Fruit fly (Drosophila melanogaster) whole organism, embryonic: ENCODE results near the gene Syx8.

ENCODE experiments used
- Bdp1 ChIP-seq: fragments of 200-800 bp; sonication (Bioruptor generic); optimal IDR thresholded peaks from 3 replicates; lab custom pipeline; 2016; ENCODE audit warnings: missing biosample characterization, missing genetic modification characterization
- Bgb ChIP-seq: fragments of 200-800 bp; sonication (Bioruptor generic); IDR thresholded peaks from 2 replicates; pipeline ENCODE4 v1.3.6; 2022; ENCODE audit warnings: missing biosample characterization, missing genetic modification characterization; ENCODE audit not compliant: partially characterized antibody
- C15 ChIP-seq: fragments of 200-800 bp; sonication (Bioruptor generic); IDR thresholded peaks from 3 replicates; pipeline ENCODE4 v1.3.6; 2022; ENCODE audit warnings: missing biosample characterization, missing genetic modification characterization
- CG11723 ChIP-seq: fragments of 200-800 bp; sonication (Bioruptor generic); optimal IDR thresholded peaks from 2 replicates; lab custom pipeline; 2017; ENCODE audit warnings: missing biosample characterization, mild to moderate bottlenecking, missing genetic modification characterization
- CG12391 ChIP-seq: fragments of 200-800 bp; sonication (Bioruptor generic); optimal IDR thresholded peaks from 3 replicates; lab custom pipeline; 2018; ENCODE audit warnings: missing biosample characterization, mild to moderate bottlenecking, missing genetic modification characterization, moderate library complexity
- CG13894 ChIP-seq: fragments of 200-800 bp; sonication (Bioruptor generic); optimal IDR thresholded peaks from 3 replicates; lab custom pipeline; 2018; ENCODE audit warnings: missing biosample characterization, mild to moderate bottlenecking, missing genetic modification characterization, moderate library complexity
- CG14014 ChIP-seq: fragments of 200-800 bp; sonication (Bioruptor generic); IDR thresholded peaks from 2 replicates; pipeline ENCODE4 v1.3.6; 2022; ENCODE audit warnings: missing biosample characterization, missing genetic modification characterization
- CG15479 ChIP-seq: fragments of 200-800 bp; sonication (Bioruptor generic); optimal IDR thresholded peaks from 3 replicates; lab custom pipeline; 2019; ENCODE audit warnings: missing biosample characterization, mild to moderate bottlenecking, missing genetic modification characterization, moderate library complexity
- CG18764 ChIP-seq: fragments of 200-800 bp; sonication (Bioruptor generic); optimal IDR thresholded peaks from 3 replicates; lab custom pipeline; 2016; ENCODE audit warnings: missing biosample characterization, missing genetic modification characterization
- CG2875 ChIP-seq: fragments of 200-800 bp; sonication (Bioruptor generic); optimal IDR thresholded peaks from 2 replicates; lab custom pipeline; 2017; ENCODE audit warnings: missing biosample characterization, mild to moderate bottlenecking, missing genetic modification characterization, missing genetic modification reagents
- CG2889 ChIP-seq: fragments of 200-800 bp; sonication (Bioruptor generic); IDR thresholded peaks from 3 replicates; pipeline ENCODE4 v1.3.6; 2022; ENCODE audit warnings: missing biosample characterization, missing genetic modification characterization
- CG34376 ChIP-seq: fragments of 200-800 bp; sonication (Bioruptor generic); optimal IDR thresholded peaks from 2 replicates; lab custom pipeline; 2018; ENCODE audit warnings: missing biosample characterization, mild to moderate bottlenecking, missing genetic modification characterization
- CG34422 ChIP-seq: fragments of 200-800 bp; sonication (Bioruptor generic); IDR thresholded peaks from 3 replicates; pipeline ENCODE4 v1.3.6; 2022; ENCODE audit warnings: missing biosample characterization, missing genetic modification characterization
- CG3726 ChIP-seq: fragments of 200-800 bp; sonication (Bioruptor generic); IDR thresholded peaks from 3 replicates; pipeline ENCODE4, ENCODE4 v1.3.6; 2022; ENCODE audit warnings: missing biosample characterization, missing genetic modification characterization
- CG42726 ChIP-seq: fragments of 200-800 bp; sonication (Bioruptor generic); IDR thresholded peaks from 2 replicates; pipeline ENCODE4 v1.3.6; 2022; ENCODE audit warnings: missing biosample characterization, missing genetic modification characterization; ENCODE audit not compliant: partially characterized antibody
- CG6689 ChIP-seq: fragments of 200-800 bp; sonication (Bioruptor generic); IDR thresholded peaks from 2 replicates; pipeline ENCODE4 v1.3.6; 2022; ENCODE audit warnings: missing biosample characterization, missing genetic modification characterization
- CG7271 ChIP-seq: fragments of 200-800 bp; sonication (Bioruptor generic); optimal IDR thresholded peaks from 2 replicates; lab custom pipeline; 2018; ENCODE audit warnings: missing biosample characterization, mild to moderate bottlenecking, missing genetic modification characterization, moderate library complexity
- CG8089 ChIP-seq: fragments of 200-800 bp; sonication (Bioruptor generic); optimal IDR thresholded peaks from 3 replicates; lab custom pipeline; 2016; ENCODE audit warnings: missing biosample characterization, missing genetic modification characterization
- CG8765 ChIP-seq: fragments of 200-800 bp; sonication (Bioruptor generic); IDR thresholded peaks from 2 replicates; pipeline ENCODE4 v1.3.6; 2022; ENCODE audit warnings: missing biosample characterization, missing genetic modification characterization
- Drgx ChIP-seq: fragments of 200-800 bp; sonication (Bioruptor generic); IDR thresholded peaks from 2 replicates; pipeline ENCODE4 v1.3.6; 2022; ENCODE audit warnings: missing biosample characterization, missing genetic modification characterization
- ERR ChIP-seq: fragments of 200-800 bp; sonication (Bioruptor generic); optimal IDR thresholded peaks from 2 replicates; lab custom pipeline; 2016; ENCODE audit warnings: missing biosample characterization, missing genetic modification characterization
- Fer3 ChIP-seq: fragments of 200-800 bp; sonication (Bioruptor generic); optimal IDR thresholded peaks from 2 replicates; lab custom pipeline; 2018; ENCODE audit warnings: missing biosample characterization, mild to moderate bottlenecking, missing genetic modification characterization, moderate library complexity
- Gsc ChIP-seq: fragments of 200-800 bp; sonication (Bioruptor generic); IDR thresholded peaks from 2 replicates; pipeline ENCODE4 v1.3.6; 2022; ENCODE audit warnings: missing biosample characterization, missing genetic modification characterization
- Gug ChIP-seq: fragments of 200-800 bp; sonication (Bioruptor generic); IDR thresholded peaks from 4 replicates; pipeline ENCODE4 v1.3.6; 2022; ENCODE audit warnings: missing biosample characterization, missing genetic modification characterization
- H15 ChIP-seq: fragments of 200-800 bp; sonication (Bioruptor generic); IDR thresholded peaks from 3 replicates; pipeline ENCODE4 v1.3.6; 2022; ENCODE audit warnings: missing biosample characterization, missing genetic modification characterization
- Hsf ChIP-seq: fragments of 200-800 bp; sonication (Bioruptor generic); optimal IDR thresholded peaks from 3 replicates; lab custom pipeline; 2016; ENCODE audit warnings: missing biosample characterization, missing genetic modification characterization
- Lpt ChIP-seq: fragments of >200 bp; optimal IDR thresholded peaks from 2 replicates; lab custom pipeline; 2018; ENCODE audit warnings: missing biosample characterization, missing genetic modification characterization
- Ptx1 ChIP-seq: fragments of 200-800 bp; sonication (Bioruptor generic); IDR thresholded peaks from 2 replicates; pipeline ENCODE4 v1.3.6; 2022; ENCODE audit warnings: missing biosample characterization, missing genetic modification characterization
- Ssrp ChIP-seq: fragments of 200-800 bp; sonication (Bioruptor generic); optimal IDR thresholded peaks from 2 replicates; lab custom pipeline; 2018; ENCODE audit warnings: missing biosample characterization, mild to moderate bottlenecking, missing genetic modification characterization, moderate library complexity
- Taf1 ChIP-seq: fragments of 200-800 bp; sonication (Bioruptor generic); IDR thresholded peaks from 2 replicates; pipeline ENCODE4 v1.3.6; 2022; ENCODE audit warnings: missing biosample characterization, missing genetic modification characterization
- Tbp ChIP-seq: fragments of >200 bp; optimal IDR thresholded peaks from 2 replicates; lab custom pipeline; 2018; ENCODE audit warnings: missing biosample characterization, missing genetic modification characterization
- Xbp1 ChIP-seq: fragments of 200-800 bp; sonication (Bioruptor generic); optimal IDR thresholded peaks from 3 replicates; lab custom pipeline; 2016; ENCODE audit warnings: missing biosample characterization, mild to moderate bottlenecking, missing genetic modification characterization
- abd-A ChIP-seq: fragments of 200-800 bp; sonication (Bioruptor generic); optimal IDR thresholded peaks from 3 replicates; lab custom pipeline; 2019; ENCODE audit warnings: missing biosample characterization, mild to moderate bottlenecking, missing genetic modification characterization, moderate library complexity
- ase ChIP-seq: fragments of 200-800 bp; sonication (Bioruptor generic); IDR thresholded peaks from 3 replicates; pipeline ENCODE4 v1.3.6; 2022; ENCODE audit warnings: missing biosample characterization, missing genetic modification characterization
- bbx ChIP-seq: fragments of 200-800 bp; sonication (Bioruptor generic); IDR thresholded peaks from 2 replicates; pipeline ENCODE4 v1.3.6; 2022; ENCODE audit warnings: missing biosample characterization, missing genetic modification characterization; ENCODE audit not compliant: partially characterized antibody
- bigmax ChIP-seq: fragments of 200-800 bp; sonication (Bioruptor generic); optimal IDR thresholded peaks from 2 replicates; lab custom pipeline; 2018; ENCODE audit warnings: missing biosample characterization, mild to moderate bottlenecking, missing genetic modification characterization
- dati ChIP-seq: fragments of 200-800 bp; sonication (Bioruptor generic); IDR thresholded peaks from 2 replicates; pipeline ENCODE4 v1.3.6; 2022; ENCODE audit warnings: missing biosample characterization, missing genetic modification characterization
- en ChIP-seq: fragments of 200-800 bp; sonication (Bioruptor generic); optimal IDR thresholded peaks from 2 replicates; lab custom pipeline; 2016; ENCODE audit warnings: missing biosample characterization, missing genetic modification characterization
- ewg ChIP-seq: fragments of 200-800 bp; sonication (Bioruptor generic); optimal IDR thresholded peaks from 3 replicates; lab custom pipeline; 2017; ENCODE audit warnings: mild to moderate bottlenecking, missing biosample characterization, missing genetic modification reagents, missing genetic modification characterization
- fd64A ChIP-seq: fragments of 200-800 bp; sonication (Bioruptor generic); optimal IDR thresholded peaks from 3 replicates; lab custom pipeline; 2018; ENCODE audit warnings: missing biosample characterization, mild to moderate bottlenecking, missing genetic modification characterization
- gce ChIP-seq: fragments of 200-800 bp; sonication (Bioruptor generic); IDR thresholded peaks from 3 replicates; pipeline ENCODE4 v1.3.6; 2022; ENCODE audit warnings: missing biosample characterization, missing genetic modification characterization
- gro ChIP-seq: fragments of 200-800 bp; sonication (Bioruptor generic); optimal IDR thresholded peaks from 2 replicates; lab custom pipeline; 2016; ENCODE audit warnings: missing biosample characterization, missing genetic modification characterization
- gsb ChIP-seq: fragments of 200-800 bp; sonication (Bioruptor generic); IDR thresholded peaks from 2 replicates; pipeline ENCODE4 v1.3.6; 2022; ENCODE audit warnings: missing biosample characterization, missing genetic modification characterization
- insv ChIP-seq, 2 experiments: fragments of 200-800 bp; sonication (Bioruptor generic); optimal IDR thresholded peaks; 3 replicates each; lab custom pipeline; 2016 to 2018; ENCODE audit warnings: missing biosample characterization in 2 of 2, missing genetic modification characterization in 2 of 2
- lmd ChIP-seq: fragments of 200-800 bp; sonication (Bioruptor generic); IDR thresholded peaks from 2 replicates; pipeline ENCODE4 v1.3.6; 2022; ENCODE audit warnings: missing biosample characterization, missing genetic modification characterization
- org-1 ChIP-seq: fragments of 200-800 bp; sonication (Bioruptor generic); optimal IDR thresholded peaks from 2 replicates; lab custom pipeline; 2017; ENCODE audit warnings: missing biosample characterization, missing genetic modification characterization
- pan ChIP-seq, 4 experiments: fragments of >200 bp in 3 of 4; fragments of 200-800 bp in 1 of 4; sonication (Bioruptor generic) in 1 of 4; optimal IDR thresholded peaks in 3 of 4; IDR thresholded peaks in 1 of 4; 2 replicates each; pipeline versions ENCODE4 v1.3.6 to Lab custom; 2017 to 2022; ENCODE audit warnings: missing biosample characterization in 2 of 4, missing genetic modification characterization in 2 of 4, mixed read lengths in 1 of 4
- prd ChIP-seq, 3 experiments: fragments of >200 bp in 2 of 3; fragments of 200-800 bp in 1 of 3; sonication (Bioruptor generic) in 1 of 3; optimal IDR thresholded peaks in 2 of 3; IDR thresholded peaks in 1 of 3; 2 replicates in 2 of 3; 3 replicates in 1 of 3; pipeline versions ENCODE4 v1.3.6 to Lab custom; 2017 to 2022; ENCODE audit warnings: missing biosample characterization in 1 of 3, missing genetic modification characterization in 1 of 3
- run ChIP-seq: fragments of 200-800 bp; sonication (Bioruptor generic); optimal IDR thresholded peaks from 3 replicates; lab custom pipeline; 2018; ENCODE audit warnings: missing biosample characterization, mild to moderate bottlenecking, missing genetic modification characterization
- slou ChIP-seq: fragments of 200-800 bp; sonication (Bioruptor generic); optimal IDR thresholded peaks from 3 replicates; lab custom pipeline; 2016; ENCODE audit warnings: missing biosample characterization, missing genetic modification characterization
- ttk ChIP-seq: fragments of 200-800 bp; sonication (Bioruptor generic); IDR thresholded peaks from 2 replicates; pipeline ENCODE4 v2.1.2; 2022; ENCODE audit warnings: missing biosample characterization, missing genetic modification characterization

Syx8 gene

dm6 chr3L:16563361-16563760, 23.5 kb downstream of the Syx8 start (continued):
- TF ChIP-seq insv (GFP tag; optimal IDR thresholded peaks at IDR 0.05; lab: Kevin White, UChicago) (no peak), CG2889 (GFP tag; lab: Robert Waterston, UW) (no peak), CG12391 (tag; lab: Kevin White, UChicago) (no peak), C15 (GFP tag; lab: Robert Waterston, UW) (no peak), Ptx1 (no peak), Drgx (GFP tag; lab: Robert Waterston, UW) (no peak), CG3726 (GFP tag; lab: Robert Waterston, UW) (no peak), CG34376 (GFP tag; lab: Kevin White, UChicago) (no peak), en (GFP tag; lab: Kevin White, UChicago) (no peak), Bgb (GFP tag; lab: Robert Waterston, UW) (peak; percentile 54), ase (GFP tag; lab: Robert Waterston, UW) (no peak), pan (optimal IDR thresholded peaks at IDR 0.05; lab: Kevin White, UChicago) (no peak), pan (GFP tag; optimal IDR thresholded peaks at IDR 0.05 in 1 of 2, IDR thresholded peaks at IDR 0.05 in 1 of 2) (peak in 1 of 2 experiments; percentile 28), Taf1 (GFP tag; lab: Robert Waterston, UW) (no peak), Gsc (GFP tag; lab: Robert Waterston, UW) (no peak), abd-A (tag; lab: Kevin White, UChicago) (no peak), gce (GFP tag; lab: Robert Waterston, UW) (no peak), CG2875 (no peak), CG7271 (tag; lab: Kevin White, UChicago) (no peak), ttk (GFP tag; lab: Robert Waterston, UW) (no peak), bigmax (GFP tag; lab: Kevin White, UChicago) (no peak), CG6689 (no peak), dati (GFP tag; lab: Robert Waterston, UW) (no peak), ewg (GFP tag; lab: Kevin White, UChicago) (no peak), Lpt (GFP tag; lab: Kevin White, UChicago) (no peak), Tbp (GFP tag; lab: Kevin White, UChicago) (no peak), H15 (GFP tag; lab: Robert Waterston, UW) (no peak), org-1 (GFP tag; lab: Kevin White, UChicago) (no peak), CG34422 (GFP tag; lab: Robert Waterston, UW) (peak; percentile 7; the same call in 1 of the 3 replicates), CG8089 (GFP tag; lab: Kevin White, UChicago) (no peak), CG18764 (GFP tag; lab: Kevin White, UChicago) (no peak), Bdp1 (no peak), Ssrp (tag; lab: Kevin White, UChicago) (no peak), fd64A (GFP tag; lab: Kevin White, UChicago) (no peak), gsb (GFP tag; lab: Robert Waterston, UW) (no peak), bbx (GFP tag; lab: Robert Waterston, UW) (peak; percentile 33; the same call in 1 of the 2 replicates), gro (GFP tag; lab: Kevin White, UChicago) (no peak), prd (optimal IDR thresholded peaks at IDR 0.05; lab: Kevin White, UChicago) (no peak), prd (GFP tag; IDR thresholded peaks at IDR 0.05; lab: Robert Waterston, UW) (no peak), CG15479 (GFP tag; lab: Kevin White, UChicago) (no peak), CG13894 (no peak), Xbp1 (no peak), CG11723 (GFP tag; lab: Kevin White, UChicago) (no peak), CG42726 (no peak), CG8765 (GFP tag; lab: Robert Waterston, UW) (no peak), Hsf (GFP tag; lab: Kevin White, UChicago) (no peak), lmd (GFP tag; lab: Robert Waterston, UW) (peak; percentile 4; the same call in 1 of the 2 replicates), CG14014 (GFP tag; lab: Robert Waterston, UW) (0 out of 2 replicates have a peak, but pooled peaks have one; percentile 6), slou (no peak), ERR (GFP tag; lab: Kevin White, UChicago) (no peak), Gug (GFP tag; lab: Robert Waterston, UW) (no peak), Fer3 (no peak), run (tag; lab: Kevin White, UChicago) (no peak)
